Worm (Caenorhabditis elegans) whole organism, L3 larva: ENCODE data around the gene dpf-2.

Experiments
- elt-1 ChIP-seq: fragments of 150-350 bp; optimal IDR thresholded peaks from 2 replicates; lab custom pipeline; 2014; ENCODE audit warnings: missing biosample characterization, missing genetic modification characterization
- nhr-11 ChIP-seq: fragments of 150-350 bp; optimal IDR thresholded peaks from 2 replicates; lab custom pipeline; 2014; ENCODE audit warnings: missing biosample characterization, missing genetic modification characterization
- nhr-43 ChIP-seq: sonication (generic microtip); optimal IDR thresholded peaks from 2 replicates; lab custom pipeline; 2016; ENCODE audit warnings: mild to moderate bottlenecking, missing genetic modification characterization, missing compliant biosample characterization; ENCODE audit not compliant: poor library complexity, severe bottlenecking
- pha-4 ChIP-seq: fragments of 150-350 bp; optimal IDR thresholded peaks from 2 replicates; lab custom pipeline; 2014; ENCODE audit warnings: missing biosample characterization, missing genetic modification reagents, missing genetic modification characterization
- unc-39 ChIP-seq: sonication (generic microtip); optimal IDR thresholded peaks from 4 replicates; lab custom pipeline; 2017; ENCODE audit warnings: missing biosample characterization, missing genetic modification characterization
- ztf-11 ChIP-seq: fragments of 150-350 bp; optimal IDR thresholded peaks from 2 replicates; lab custom pipeline; 2014; ENCODE audit warnings: missing biosample characterization, missing genetic modification characterization

DNA sequence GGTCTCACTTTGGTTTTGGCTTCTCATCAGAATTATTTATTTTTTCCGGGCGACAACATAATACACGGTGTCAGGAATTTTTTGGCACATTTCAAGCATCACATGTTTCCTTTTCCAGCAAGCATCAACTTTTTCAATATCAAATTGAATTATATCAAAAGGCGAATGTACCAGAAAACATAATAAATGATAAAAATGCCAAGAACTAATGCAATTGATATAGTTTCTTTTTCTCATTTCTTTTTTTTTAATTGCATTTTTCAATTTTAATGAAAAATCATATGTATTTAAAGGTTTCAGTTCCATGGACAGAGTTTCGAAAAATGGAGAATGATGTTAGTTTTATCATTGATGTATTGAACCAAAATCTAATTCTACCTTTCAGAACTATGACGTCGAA, at the start of gene dpf-2:
- TF ChIP-seq elt-1 (tag; lab: Kevin White, UChicago) (no peak), ztf-11 (tag; lab: Kevin White, UChicago) (no peak), pha-4 (tag; lab: Kevin White, UChicago) (no peak), nhr-43 (tag; lab: Kevin White, UChicago) (no peak), unc-39 (no peak), nhr-11 (no peak)
